Worm (Caenorhabditis elegans): Measurements from ENCODE around the gene clec-230.

- TF ChIP-seq ref-1 (GFP tag; conservative IDR thresholded peaks at IDR 0.05) (no peak), cog-1 (tag; optimal IDR thresholded peaks at IDR 0.05) (no peak), flt-1 (GFP tag; IDR thresholded peaks at IDR 0.05) (no peak)
These were observed 11.5 kb downstream of the clec-230 start, which contains the start of gene wrt-7 for ce11 chrV:15337405-15337804.
